Worm (Caenorhabditis elegans): Measurements from ENCODE around the gene K10D11.5.

K10D11.5 gene

DNA sequence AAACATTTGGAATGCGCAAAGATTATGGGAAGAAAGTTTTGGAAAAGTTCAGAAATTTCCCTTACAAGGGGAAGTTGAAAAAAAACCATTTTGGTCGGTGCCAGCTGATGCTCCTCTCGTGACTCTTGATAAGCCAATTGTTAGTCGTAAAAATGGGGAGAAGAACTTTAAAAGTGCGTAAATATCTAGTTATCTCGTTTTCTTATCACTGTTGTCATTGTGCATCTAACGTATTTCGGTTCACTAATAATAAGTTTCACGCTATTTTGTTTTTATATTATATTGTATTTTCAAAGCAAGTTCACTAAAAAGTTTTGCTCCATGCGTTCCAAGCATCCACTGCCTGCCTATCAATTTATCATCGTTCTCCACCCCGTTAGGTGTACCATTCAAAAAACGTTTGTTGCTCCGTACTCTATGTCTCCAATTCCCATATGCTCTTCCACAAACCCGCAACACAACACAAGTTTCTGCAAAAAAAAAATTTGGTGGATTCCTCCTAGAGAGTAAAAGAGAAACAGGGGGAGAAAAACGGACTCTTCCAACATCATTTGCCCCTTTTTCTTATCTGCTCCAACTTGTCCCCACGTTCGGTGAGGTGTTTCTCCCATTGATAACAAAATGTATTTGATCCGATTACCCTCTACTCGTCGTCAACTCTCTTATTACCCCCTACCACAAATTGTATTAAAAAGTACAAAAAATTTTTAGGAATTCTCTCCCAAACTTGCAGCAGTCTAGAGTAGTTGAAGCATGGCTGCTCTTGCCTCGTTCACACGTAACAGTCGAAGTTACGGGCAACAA lies 17.0 kb upstream of the K10D11.5 start, which contains the start of gene mbk-2:
Gene mbk-2 (plus strand): TSS at position 754 of the 804 bp plus-strand sequence.
- TF ChIP-seq ZK546.5 (tag; optimal IDR thresholded peaks at IDR 0.05): no peak
- no peak for TF ChIP-seq nhr-237 (tag; optimal IDR thresholded peaks at IDR 0.05)
- no peak for TF ChIP-seq nhr-21 (tag; optimal IDR thresholded peaks at IDR 0.05)
- no peak for TF ChIP-seq Y55F3AM.14 (GFP tag; optimal IDR thresholded peaks at IDR 0.05)
- no peak for TF ChIP-seq R02D3.7 (tag; optimal IDR thresholded peaks at IDR 0.05)
- TF ChIP-seq lin-39 (tag; optimal IDR thresholded peaks at IDR 0.05): no peak
- no peak for TF ChIP-seq mdl-1 (tag; optimal IDR thresholded peaks at IDR 0.05)
- peak; percentile 57 for TF ChIP-seq sma-9 (GFP tag; optimal IDR thresholded peaks at IDR 0.05)
- no peak for TF ChIP-seq sma-9 (tag; optimal IDR thresholded peaks at IDR 0.05)
- no peak for TF ChIP-seq dmd-4 (tag; optimal IDR thresholded peaks at IDR 0.05)
- TF ChIP-seq aly-2 (tag; optimal IDR thresholded peaks at IDR 0.05): no peak
- TF ChIP-seq elt-3 (tag; optimal IDR thresholded peaks at IDR 0.05): no peak
- TF ChIP-seq unc-62 (GFP tag; optimal IDR thresholded peaks at IDR 0.05): no peak
- TF ChIP-seq lsy-2 (tag; optimal IDR thresholded peaks at IDR 0.05): no peak
- no peak for TF ChIP-seq sem-4 (tag; optimal IDR thresholded peaks at IDR 0.05)
- TF ChIP-seq mab-5 (tag; optimal IDR thresholded peaks at IDR 0.05): no peak
- peak; percentile 6 for TF ChIP-seq fos-1 (tag; optimal IDR thresholded peaks at IDR 0.05)
- TF ChIP-seq unc-55 (GFP tag; optimal IDR thresholded peaks at IDR 0.05): no peak
- no peak for TF ChIP-seq skn-1 (tag; optimal IDR thresholded peaks at IDR 0.05)
- TF ChIP-seq blmp-1 (tag; optimal IDR thresholded peaks at IDR 0.05; ENCODE audit: insufficient read depth): no peak
- TF ChIP-seq crh-2 (tag; optimal IDR thresholded peaks at IDR 0.05): peak; percentile 3
- no peak for TF ChIP-seq nhr-11 (tag; optimal IDR thresholded peaks at IDR 0.05)
- TF ChIP-seq lin-13 (GFP tag; optimal IDR thresholded peaks at IDR 0.05): no peak
- no peak for TF ChIP-seq nhr-77 (tag; optimal IDR thresholded peaks at IDR 0.05)
- no peak for TF ChIP-seq sma-3 (GFP tag; optimal IDR thresholded peaks at IDR 0.05)
- no peak for TF ChIP-seq gmeb-1 (tag; optimal IDR thresholded peaks at IDR 0.05)

- TF ChIP-seq lin-39 (tag; optimal IDR thresholded peaks at IDR 0.05) (no peak), unc-39 (tag; optimal IDR thresholded peaks at IDR 0.05) (no peak), nhr-10 (tag; optimal IDR thresholded peaks at IDR 0.05) (no peak), ama-1 (optimal IDR thresholded peaks at IDR 0.05) (no peak), dmd-4 (tag; optimal IDR thresholded peaks at IDR 0.05) (no peak), nhr-237 (tag; optimal IDR thresholded peaks at IDR 0.05) (no peak), R02D3.7 (tag; optimal IDR thresholded peaks at IDR 0.05) (no peak), aly-2 (tag; optimal IDR thresholded peaks at IDR 0.05) (no peak)
Observed at ce11 chrIV:12999087-12999486, 7.4 kb upstream of the K10D11.5 start.

- TF ChIP-seq C34F6.9 (tag; optimal IDR thresholded peaks at IDR 0.05) (no peak), snpc-4 (tag; optimal IDR thresholded peaks at IDR 0.05) (no peak), unc-55 (GFP tag; optimal IDR thresholded peaks at IDR 0.05) (no peak), dmd-4 (tag; optimal IDR thresholded peaks at IDR 0.05) (no peak), lsy-2 (tag; optimal IDR thresholded peaks at IDR 0.05) (no peak), skn-1 (tag; optimal IDR thresholded peaks at IDR 0.05) (no peak), sma-9 (GFP tag; optimal IDR thresholded peaks at IDR 0.05) (peak; percentile 47), sma-9 (tag; optimal IDR thresholded peaks at IDR 0.05) (no peak), nhr-10 (tag; optimal IDR thresholded peaks at IDR 0.05) (no peak), blmp-1 (tag; optimal IDR thresholded peaks at IDR 0.05; ENCODE audit: insufficient read depth) (peak; percentile 10), nhr-25 (tag; optimal IDR thresholded peaks at IDR 0.05) (no peak), mdl-1 (tag; optimal IDR thresholded peaks at IDR 0.05) (no peak), F13H6.1 (tag; optimal IDR thresholded peaks at IDR 0.05) (no peak), alr-1 (tag; optimal IDR thresholded peaks at IDR 0.05) (no peak), nhr-129 (tag; optimal IDR thresholded peaks at IDR 0.05) (peak; percentile 34), gmeb-1 (tag; optimal IDR thresholded peaks at IDR 0.05) (no peak), aly-2 (tag; optimal IDR thresholded peaks at IDR 0.05) (no peak), elt-1 (tag; optimal IDR thresholded peaks at IDR 0.05) (no peak), mab-5 (tag; optimal IDR thresholded peaks at IDR 0.05) (no peak), ztf-11 (tag; optimal IDR thresholded peaks at IDR 0.05) (no peak), crh-2 (tag; optimal IDR thresholded peaks at IDR 0.05) (no peak), unc-39 (tag; optimal IDR thresholded peaks at IDR 0.05) (no peak), lin-13 (GFP tag; optimal IDR thresholded peaks at IDR 0.05) (no peak), unc-62 (GFP tag; optimal IDR thresholded peaks at IDR 0.05) (no peak), ztf-4 (tag; optimal IDR thresholded peaks at IDR 0.05) (no peak), ztf-1 (GFP tag; conservative IDR thresholded peaks at IDR 0.05) (no peak)
Observed at ce11 chrIV:12997560-12997959, 5.9 kb upstream of the K10D11.5 start.
